Worm (Caenorhabditis elegans): ENCODE data around the gene T07C4.12.

- TF ChIP-seq ztf-23 (GFP tag; IDR thresholded peaks at IDR 0.05) (no peak), flt-1 (GFP tag; IDR thresholded peaks at IDR 0.05) (no peak), med-1 (GFP tag; optimal IDR thresholded peaks at IDR 0.05; ENCODE audit: insufficient read depth) (no peak)
Measured at ce11 chrIII:10305295-10305694, 27.2 kb downstream of the T07C4.12 start.

Data from whole organism, midembryonic.